Fruit fly (Drosophila melanogaster): Measurements from ENCODE around the gene CG8952.

The CG8952 gene

DNA sequence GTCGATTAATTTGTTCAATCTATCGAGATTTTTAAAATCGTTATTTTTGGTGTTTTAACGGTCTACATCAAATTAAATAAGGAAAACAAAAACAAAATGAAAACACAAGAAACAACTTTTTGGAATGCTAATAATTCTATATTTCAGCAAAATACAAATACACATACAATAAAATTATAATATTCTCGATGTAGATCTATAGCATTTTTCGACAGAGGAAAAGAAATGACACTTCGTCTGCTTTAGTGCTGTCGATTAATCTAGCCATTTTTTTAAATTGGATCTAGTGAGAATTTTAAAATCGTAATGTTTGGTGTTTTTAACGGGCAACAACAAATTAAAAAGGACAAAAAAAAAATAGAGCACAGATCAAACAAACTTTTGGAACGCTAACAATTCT is 29.1 kb downstream of the CG8952 start, which contains the start of gene Arp6:
TSS of gene Arp6 (minus strand) at position 11 of the 400 bp plus-strand sequence.
- TF ChIP-seq OdsH (GFP tag; optimal IDR thresholded peaks at IDR 0.05) (no peak), Sp1 (GFP tag; optimal IDR thresholded peaks at IDR 0.05) (no peak), jim (GFP tag; optimal IDR thresholded peaks at IDR 0.05) (no peak), foxo (GFP tag; optimal IDR thresholded peaks at IDR 0.05) (no peak), Hnf4 (GFP tag; optimal IDR thresholded peaks at IDR 0.05) (no peak), brk (GFP tag; optimal IDR thresholded peaks at IDR 0.05) (no peak), Vsx2 (GFP tag; optimal IDR thresholded peaks at IDR 0.05; ENCODE audit: partially characterized antibody) (no peak), usp (GFP tag; optimal IDR thresholded peaks at IDR 0.05) (no peak), Hr83 (GFP tag; optimal IDR thresholded peaks at IDR 0.05; ENCODE audit: poor library complexity, severe bottlenecking) (no peak), Myc (optimal IDR thresholded peaks at IDR 0.05) (peak; percentile 81), Abd-B (GFP tag; optimal IDR thresholded peaks at IDR 0.05) (no peak), rgr (GFP tag; optimal IDR thresholded peaks at IDR 0.05) (no peak), Jra (GFP tag; optimal IDR thresholded peaks at IDR 0.05) (no peak), pan (optimal IDR thresholded peaks at IDR 0.05) (no peak), woc (GFP tag; optimal IDR thresholded peaks at IDR 0.05) (peak; percentile 37), br (GFP tag; optimal IDR thresholded peaks at IDR 0.05) (no peak), psq (GFP tag; optimal IDR thresholded peaks at IDR 0.05) (no peak), dl (GFP tag; optimal IDR thresholded peaks at IDR 0.05; ENCODE audit: insufficient read depth in 1 of 2, partially characterized antibody in 2 of 2) (no peak), CG32264 (GFP tag; optimal IDR thresholded peaks at IDR 0.05) (no peak), HLH106 (tag; optimal IDR thresholded peaks at IDR 0.05) (peak; percentile 5)

dm6 chrX:15733995-15734394 is 32.2 kb downstream of the CG8952 start, which contains the start of the genes CG12379 and MagR:
TSS of gene CG12379 (minus strand) at chrX:15733996.
TSS of gene MagR (plus strand) at chrX:15734270.
- peak; percentile 35 for TF ChIP-seq sv (GFP tag; optimal IDR thresholded peaks at IDR 0.05)
- TF ChIP-seq dmrt93B (GFP tag; optimal IDR thresholded peaks at IDR 0.05) = no peak
- TF ChIP-seq HLH106 (tag; optimal IDR thresholded peaks at IDR 0.05) = peak; percentile 81
- no peak for TF ChIP-seq OdsH (GFP tag; optimal IDR thresholded peaks at IDR 0.05)
- TF ChIP-seq Rel (GFP tag; optimal IDR thresholded peaks at IDR 0.05) = no peak
- TF ChIP-seq Rel (tag; optimal IDR thresholded peaks at IDR 0.05) = peak; percentile 28
- peak; percentile 68 for TF ChIP-seq Myc (optimal IDR thresholded peaks at IDR 0.05)
- TF ChIP-seq ey (GFP tag; optimal IDR thresholded peaks at IDR 0.05) = peak; percentile 57
- no peak for TF ChIP-seq CG32264 (GFP tag; optimal IDR thresholded peaks at IDR 0.05)
- peak; percentile 53 for TF ChIP-seq rgr (GFP tag; optimal IDR thresholded peaks at IDR 0.05)
- TF ChIP-seq Sp1 (GFP tag; optimal IDR thresholded peaks at IDR 0.05) = peak; percentile 69
- TF ChIP-seq fru (GFP tag; optimal IDR thresholded peaks at IDR 0.05) = peak; percentile 71
- TF ChIP-seq jim (GFP tag; optimal IDR thresholded peaks at IDR 0.05) = no peak
- TF ChIP-seq br (GFP tag; optimal IDR thresholded peaks at IDR 0.05) = peak; percentile 48
- peak; percentile 73 for TF ChIP-seq h (GFP tag; optimal IDR thresholded peaks at IDR 0.05)
- TF ChIP-seq CG9705 (GFP tag; optimal IDR thresholded peaks at IDR 0.05) = peak; percentile 71
- TF ChIP-seq foxo (GFP tag; optimal IDR thresholded peaks at IDR 0.05) = peak in 1 of 2 experiments; percentile 59
- TF ChIP-seq Dfd (GFP tag; optimal IDR thresholded peaks at IDR 0.05) = no peak
- no peak for TF ChIP-seq pan (optimal IDR thresholded peaks at IDR 0.05)
- TF ChIP-seq woc (GFP tag; optimal IDR thresholded peaks at IDR 0.05) = peak; percentile 88
- TF ChIP-seq psq (GFP tag; optimal IDR thresholded peaks at IDR 0.05) = peak; percentile 32
- no peak for TF ChIP-seq usp (GFP tag; optimal IDR thresholded peaks at IDR 0.05)

DNA sequence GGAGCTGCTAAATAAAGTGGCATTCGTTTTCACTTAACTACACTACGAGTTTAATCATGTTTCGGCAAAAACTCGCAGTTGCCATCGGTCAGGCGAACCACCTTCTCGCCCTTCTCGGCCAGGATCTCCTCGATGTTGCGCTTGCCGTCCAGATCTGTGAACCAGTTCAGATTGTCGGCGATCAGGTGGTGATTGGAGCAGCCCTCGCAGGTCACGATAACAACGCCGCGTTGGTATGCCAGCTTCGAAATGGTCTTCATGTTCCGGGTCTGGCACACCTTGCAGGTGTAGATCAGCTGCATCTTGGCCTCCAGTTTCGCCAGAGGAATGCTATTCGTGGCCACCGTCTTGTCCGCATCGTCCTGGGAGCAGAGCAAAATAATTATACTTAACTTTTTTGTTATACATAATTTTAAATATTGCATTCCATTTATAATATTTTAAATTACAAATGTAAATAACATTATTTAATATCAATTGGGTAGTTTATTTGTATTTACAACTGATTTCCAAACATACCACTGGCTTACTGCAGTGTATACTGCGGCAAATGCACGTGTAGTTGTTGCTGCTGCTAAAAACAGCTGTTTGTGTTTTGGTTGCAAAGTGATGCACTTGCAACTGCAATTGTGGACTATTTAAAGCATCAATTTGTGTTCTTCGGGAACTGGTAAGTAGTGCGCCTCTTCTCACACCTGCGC is 32.9 kb downstream of the CG8952 start:
- TF ChIP-seq Vsx2 (GFP tag; optimal IDR thresholded peaks at IDR 0.05; ENCODE audit: partially characterized antibody) (no peak), Abd-B (GFP tag; optimal IDR thresholded peaks at IDR 0.05) (no peak), Hnf4 (GFP tag; optimal IDR thresholded peaks at IDR 0.05) (no peak), Rel (GFP tag; optimal IDR thresholded peaks at IDR 0.05) (no peak), Rel (tag; optimal IDR thresholded peaks at IDR 0.05) (no peak), fru (GFP tag; optimal IDR thresholded peaks at IDR 0.05) (no peak), Hr83 (GFP tag; optimal IDR thresholded peaks at IDR 0.05; ENCODE audit: poor library complexity, severe bottlenecking) (no peak), Dif (GFP tag; optimal IDR thresholded peaks at IDR 0.05; ENCODE audit: partially characterized antibody) (no peak), dmrt93B (GFP tag; optimal IDR thresholded peaks at IDR 0.05) (no peak)

DNA sequence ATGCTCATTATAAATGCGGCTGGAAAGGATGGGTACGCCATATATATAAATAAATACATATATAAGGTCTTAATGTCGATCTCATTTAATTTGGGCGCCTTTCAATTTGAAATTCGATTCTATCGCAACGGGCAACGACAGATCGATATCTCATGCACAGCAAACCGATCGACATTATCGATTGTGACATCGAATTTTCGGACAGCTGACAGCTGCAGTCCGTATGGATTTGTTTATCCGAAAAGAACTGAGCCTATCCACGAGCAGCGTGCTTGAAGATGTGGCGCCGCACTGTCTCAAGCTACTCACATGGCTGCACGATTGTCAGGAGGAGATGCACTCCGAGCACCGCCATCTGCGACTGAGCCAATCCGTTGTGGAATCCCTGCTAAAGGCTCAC is 34.3 kb downstream of the CG8952 start, which contains the start of gene CG8191:
TSS of gene CG8191 (plus strand) at position 211 of the 400 bp plus-strand sequence.
- no peak for TF ChIP-seq sage (GFP tag; optimal IDR thresholded peaks at IDR 0.05)
- no peak for TF ChIP-seq HLH106 (tag; optimal IDR thresholded peaks at IDR 0.05)
- no peak for TF ChIP-seq ey (GFP tag; optimal IDR thresholded peaks at IDR 0.05)
- no peak for TF ChIP-seq N (GFP tag; optimal IDR thresholded peaks at IDR 0.05)
- TF ChIP-seq usp (GFP tag; optimal IDR thresholded peaks at IDR 0.05) = no peak
- no peak for TF ChIP-seq sv (GFP tag; optimal IDR thresholded peaks at IDR 0.05)
- TF ChIP-seq woc (GFP tag; optimal IDR thresholded peaks at IDR 0.05) = no peak
- TF ChIP-seq Jra (GFP tag; optimal IDR thresholded peaks at IDR 0.05) = no peak
- TF ChIP-seq dsf (GFP tag; optimal IDR thresholded peaks at IDR 0.05; ENCODE audit: borderline replicate concordance) = no peak
- no peak for TF ChIP-seq dl (GFP tag; optimal IDR thresholded peaks at IDR 0.05; ENCODE audit: insufficient read depth in 1 of 2, partially characterized antibody in 2 of 2)
- no peak for TF ChIP-seq foxo (GFP tag; optimal IDR thresholded peaks at IDR 0.05)
